Worm (Caenorhabditis elegans) whole organism, midembryonic: ENCODE measurements around the gene copb-1.

Experiments used
- cog-1 ChIP-seq: sonication (generic microtip); optimal IDR thresholded peaks from 2 replicates; lab custom pipeline; 2016; ENCODE audit warnings: missing genetic modification characterization, missing compliant biosample characterization
- flt-1 ChIP-seq: fragments of 200-800 bp; sonication (Bioruptor generic); IDR thresholded peaks from 2 replicates; pipeline ENCODE4 v1.3.6; 2022; ENCODE audit warnings: missing genetic modification characterization, missing compliant biosample characterization
- med-1 ChIP-seq: sonication (generic microtip); optimal IDR thresholded peaks from 2 replicates; lab custom pipeline; 2017; ENCODE audit warnings: missing genetic modification characterization, mild to moderate bottlenecking, missing compliant biosample characterization, antibody characterized with exemption, missing genetic modification reagents; ENCODE audit not compliant: insufficient read depth
- ref-1 ChIP-seq: fragments of 200-800 bp; sonication (Bioruptor generic); conservative IDR thresholded peaks from 2 replicates; pipeline ENCODE4 v1.3.6; 2022; ENCODE audit warnings: missing genetic modification reagents, missing genetic modification characterization, missing compliant biosample characterization
- tab-1 ChIP-seq: fragments of 200-800 bp; sonication (Bioruptor generic); IDR thresholded peaks from 2 replicates; pipeline ENCODE4 v1.3.6; 2022; ENCODE audit warnings: missing genetic modification characterization, missing compliant biosample characterization
- ztf-23 ChIP-seq: fragments of 200-800 bp; sonication (Bioruptor generic); IDR thresholded peaks from 2 replicates; pipeline ENCODE4 v1.3.6; 2022; ENCODE audit warnings: missing genetic modification reagents, missing genetic modification characterization, missing compliant biosample characterization
- ztf-29 ChIP-seq: fragments of 200-800 bp; sonication (Bioruptor generic); IDR thresholded peaks from 2 replicates; pipeline ENCODE4 v1.3.6; 2022; ENCODE audit warnings: missing genetic modification reagents, missing genetic modification characterization, missing compliant biosample characterization

DNA sequence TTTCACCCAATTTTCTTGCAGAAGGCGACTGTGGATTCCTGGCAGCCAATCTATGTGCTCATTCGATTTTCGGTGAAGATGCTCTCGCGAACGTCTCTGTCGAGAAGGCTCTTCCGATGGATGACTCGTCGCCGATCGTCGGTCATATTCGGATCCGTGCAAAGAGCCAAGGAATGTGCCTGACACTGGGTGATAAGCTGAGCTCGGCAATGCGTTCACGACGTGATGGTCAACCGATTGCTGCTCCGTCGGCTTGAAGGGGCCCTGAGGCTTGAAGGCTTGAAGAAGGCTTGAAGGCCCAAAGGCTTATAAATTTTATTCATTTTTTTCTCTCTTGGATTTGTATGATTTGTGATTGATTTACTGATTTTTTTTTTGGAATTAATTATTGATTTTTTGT lies 8.5 kb downstream of the copb-1 start:
- TF ChIP-seq ztf-23 (no peak), med-1 (GFP tag; lab: Kevin White, UChicago) (no peak), ref-1 (GFP tag; lab: Robert Waterston, UW) (no peak), flt-1 (GFP tag; lab: Robert Waterston, UW) (no peak), ztf-29 (GFP tag; lab: Robert Waterston, UW) (no peak), cog-1 (tag; lab: Kevin White, UChicago) (no peak), tab-1 (GFP tag; lab: Robert Waterston, UW) (no peak)
